Worm (Caenorhabditis elegans): Measurements from ENCODE around the gene alg-2.
A peak's percentile ranks its signal among the peaks of the same experiment; 100 is the strongest.

- TF ChIP-seq ets-5 (GFP tag; IDR thresholded peaks at IDR 0.05): no peak
- no peak for TF ChIP-seq blmp-1 (tag; optimal IDR thresholded peaks at IDR 0.05)
- no peak for TF ChIP-seq unc-130 (tag; optimal IDR thresholded peaks at IDR 0.05)
- no peak for TF ChIP-seq unc-98 (GFP tag; IDR thresholded peaks at IDR 0.05)
- peak; percentile 100 for TF ChIP-seq pqm-1 (tag; optimal IDR thresholded peaks at IDR 0.05)
- no peak for TF ChIP-seq nhr-47 (tag; optimal IDR thresholded peaks at IDR 0.05)
- no peak for TF ChIP-seq ama-1 (optimal IDR thresholded peaks at IDR 0.05)
- no peak for TF ChIP-seq ceh-82 (tag; optimal IDR thresholded peaks at IDR 0.05)
Observed at ce11 chrII:915206-915605, 42.2 kb downstream of the alg-2 start.

Data from whole organism, L1 larva.